Fruit fly (Drosophila melanogaster) whole organism, adult: ENCODE measurements around the gene CG17929.

ENCODE experiments used
- CG11617 ChIP-seq: fragments of 200-800 bp; sonication (Bioruptor generic); optimal IDR thresholded peaks from 2 replicates; lab custom pipeline; 2017; ENCODE audit warnings: mild to moderate bottlenecking, missing biosample characterization, missing genetic modification reagents, missing genetic modification characterization
- CG12768 ChIP-seq: fragments of 200-800 bp; sonication (Bioruptor generic); optimal IDR thresholded peaks from 2 replicates; lab custom pipeline; 2017; ENCODE audit warnings: missing biosample characterization, missing genetic modification characterization, mild to moderate bottlenecking, moderate library complexity, missing genetic modification reagents
- CG14711 ChIP-seq: fragments of 200-800 bp; sonication (Bioruptor generic); optimal IDR thresholded peaks from 2 replicates; lab custom pipeline; 2018; ENCODE audit warnings: missing biosample characterization, mild to moderate bottlenecking, missing genetic modification characterization, moderate library complexity
- CG1620 ChIP-seq: fragments of 200-800 bp; sonication (Bioruptor generic); optimal IDR thresholded peaks from 2 replicates; lab custom pipeline; 2016; ENCODE audit warnings: missing biosample characterization, missing genetic modification characterization
- CG33017 ChIP-seq: fragments of 200-800 bp; sonication (Bioruptor generic); optimal IDR thresholded peaks from 2 replicates; lab custom pipeline; 2018; ENCODE audit warnings: missing biosample characterization, mild to moderate bottlenecking, missing genetic modification characterization, moderate library complexity
- CG5204 ChIP-seq: fragments of 200-800 bp; sonication (Bioruptor generic); optimal IDR thresholded peaks from 2 replicates; lab custom pipeline; 2016; ENCODE audit warnings: missing biosample characterization, missing genetic modification characterization
- CG7045 ChIP-seq: fragments of 200-800 bp; sonication (Bioruptor generic); optimal IDR thresholded peaks from 2 replicates; lab custom pipeline; 2017; ENCODE audit warnings: missing biosample characterization, mild to moderate bottlenecking, missing genetic modification characterization
- CG7101 ChIP-seq: fragments of 200-800 bp; sonication (Bioruptor generic); optimal IDR thresholded peaks from 2 replicates; lab custom pipeline; 2018; ENCODE audit warnings: missing biosample characterization, mild to moderate bottlenecking, missing genetic modification characterization, moderate library complexity
- Clk ChIP-seq: fragments of 200-800 bp; sonication (Bioruptor generic); optimal IDR thresholded peaks from 2 replicates; lab custom pipeline; 2017; ENCODE audit warnings: missing biosample characterization, missing genetic modification characterization
- Crg-1 ChIP-seq: fragments of 200-800 bp; sonication (Bioruptor generic); optimal IDR thresholded peaks from 2 replicates; lab custom pipeline; 2016; ENCODE audit warnings: missing biosample characterization, missing genetic modification characterization
- Hr96 ChIP-seq: fragments of 200-800 bp; sonication (Bioruptor generic); optimal IDR thresholded peaks from 2 replicates; lab custom pipeline; 2016; ENCODE audit warnings: missing biosample characterization, missing genetic modification characterization
- Mnt ChIP-seq: fragments of 200-800 bp; sonication (Bioruptor generic); optimal IDR thresholded peaks from 2 replicates; lab custom pipeline; 2016; ENCODE audit warnings: missing biosample characterization, mild to moderate bottlenecking, missing genetic modification characterization
- bab1 ChIP-seq: fragments of 200-800 bp; sonication (Bioruptor generic); optimal IDR thresholded peaks from 3 replicates; lab custom pipeline; 2019; ENCODE audit warnings: missing biosample characterization, mild to moderate bottlenecking, missing genetic modification characterization, moderate library complexity
- cic ChIP-seq: fragments of 200-800 bp; sonication (Bioruptor generic); optimal IDR thresholded peaks from 2 replicates; lab custom pipeline; 2017; ENCODE audit warnings: missing biosample characterization, mild to moderate bottlenecking, missing genetic modification characterization, moderate library complexity
- cnc ChIP-seq, 2 experiments: fragments of >200 bp; optimal IDR thresholded peaks; 2 replicates each; lab custom pipeline; 2017
- kay ChIP-seq: fragments of 200-800 bp; sonication (Bioruptor generic); peaks from one replicate; lab custom pipeline; 2016; ENCODE audit warnings: missing biosample characterization, missing genetic modification characterization, borderline replicate concordance
- ovo ChIP-seq: fragments of 200-800 bp; sonication (Bioruptor generic); optimal IDR thresholded peaks from 2 replicates; lab custom pipeline; 2016; ENCODE audit warnings: missing biosample characterization, missing genetic modification characterization
- pad ChIP-seq: fragments of 200-800 bp; sonication (Bioruptor generic); optimal IDR thresholded peaks from 3 replicates; lab custom pipeline; 2017; ENCODE audit warnings: missing biosample characterization, missing genetic modification characterization, mild to moderate bottlenecking, moderate library complexity, missing genetic modification reagents
- tj ChIP-seq: fragments of 200-800 bp; sonication (Bioruptor generic); optimal IDR thresholded peaks from 3 replicates; lab custom pipeline; 2017; ENCODE audit warnings: missing biosample characterization, mild to moderate bottlenecking, missing genetic modification characterization, moderate library complexity
- toe ChIP-seq: fragments of 200-800 bp; sonication (Bioruptor generic); optimal IDR thresholded peaks from 2 replicates; lab custom pipeline; 2016; ENCODE audit warnings: missing biosample characterization, missing genetic modification characterization

The CG17929 gene

dm6 chr3R:16281033-16281680, 44.1 kb upstream of the CG17929 start:
- TF ChIP-seq CG5204 (GFP tag; lab: Kevin White, UChicago) (no peak), CG11617 (GFP tag; lab: Kevin White, UChicago) (no peak), tj (no peak), CG33017 (tag; lab: Kevin White, UChicago) (no peak), pad (GFP tag; lab: Kevin White, UChicago) (no peak), CG12768 (no peak), CG7101 (tag; lab: Kevin White, UChicago) (no peak), Clk (GFP tag; lab: Kevin White, UChicago) (no peak), Crg-1 (GFP tag; lab: Kevin White, UChicago) (no peak), CG7045 (GFP tag; lab: Kevin White, UChicago) (no peak), Hr96 (GFP tag; lab: Kevin White, UChicago) (no peak), cic (GFP tag; lab: Kevin White, UChicago) (no peak), toe (no peak), cnc (optimal IDR thresholded peaks at IDR 0.05; lab: Kevin White, UChicago) (no peak), ovo (GFP tag; lab: Kevin White, UChicago) (no peak), CG1620 (GFP tag; lab: Kevin White, UChicago) (no peak), kay (GFP tag; lab: Kevin White, UChicago) (no peak), bab1 (GFP tag; lab: Kevin White, UChicago) (no peak), CG14711 (tag; lab: Kevin White, UChicago) (no peak), Mnt (GFP tag; lab: Kevin White, UChicago) (no peak)

dm6 chr3R:16282080-16282690, 43.1 kb upstream of the CG17929 start:
- TF ChIP-seq ovo (GFP tag; lab: Kevin White, UChicago) (peak; percentile 15), kay (GFP tag; lab: Kevin White, UChicago) (peak; percentile 3), tj (peak; percentile 67), CG14711 (tag; lab: Kevin White, UChicago) (no peak)

DNA sequence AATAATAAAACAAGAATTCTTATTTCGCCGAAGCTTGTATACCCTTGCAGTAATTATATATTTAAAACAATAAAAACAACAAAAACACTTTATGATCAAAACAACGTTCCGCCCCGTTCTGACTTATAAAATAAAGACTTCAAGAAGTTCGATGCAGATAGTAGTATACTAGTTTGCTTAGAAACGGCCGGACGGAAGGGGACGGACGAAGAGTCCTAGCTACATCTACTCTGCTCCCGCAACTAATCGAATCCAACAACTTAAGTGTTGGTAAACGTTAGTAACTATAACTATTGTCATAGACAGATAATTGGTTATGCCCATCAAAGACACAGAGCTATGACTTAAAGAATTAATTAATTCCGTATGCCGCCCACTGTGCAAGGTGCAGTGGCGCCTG, 40.8 kb upstream of the CG17929 start:
- no peak for TF ChIP-seq CG7101 (tag; lab: Kevin White, UChicago)

DNA sequence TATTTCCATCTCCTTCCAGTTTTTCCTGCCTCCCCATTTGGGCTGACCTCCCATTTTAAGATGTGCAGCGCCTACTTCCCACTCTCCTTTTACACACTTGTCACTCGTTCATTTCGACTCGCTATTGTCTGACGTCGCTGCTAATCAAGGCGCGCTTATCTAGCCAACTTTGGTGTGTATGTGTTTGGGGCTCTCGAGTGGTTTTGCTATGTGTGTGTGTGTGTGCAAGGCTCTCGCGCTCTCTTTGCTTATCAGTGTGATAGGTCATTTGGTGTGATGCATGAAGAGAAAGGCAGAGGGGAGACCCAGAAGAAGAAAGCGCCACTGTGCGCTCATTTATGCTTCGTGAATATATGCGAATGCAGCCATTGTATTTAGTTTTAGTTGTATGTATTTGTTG, 40.4 kb upstream of the CG17929 start:
- TF ChIP-seq kay (GFP tag; lab: Kevin White, UChicago) (no peak), cic (GFP tag; lab: Kevin White, UChicago) (peak; percentile 56)

dm6 chr3R:16285612-16286188, 39.6 kb upstream of the CG17929 start:
- TF ChIP-seq CG7101 (tag; lab: Kevin White, UChicago): no peak
- TF ChIP-seq kay (GFP tag; lab: Kevin White, UChicago): peak; percentile 95
- no peak for TF ChIP-seq CG11617 (GFP tag; lab: Kevin White, UChicago)
- peak; percentile 37 for TF ChIP-seq cic (GFP tag; lab: Kevin White, UChicago)
- no peak for TF ChIP-seq CG1620 (GFP tag; lab: Kevin White, UChicago)

dm6 chr3R:16287171-16287570, 38.1 kb upstream of the CG17929 start:
- TF ChIP-seq CG11617 (GFP tag; lab: Kevin White, UChicago): no peak
- no peak for TF ChIP-seq CG1620 (GFP tag; lab: Kevin White, UChicago)
- no peak for TF ChIP-seq cic (GFP tag; lab: Kevin White, UChicago)
- no peak for TF ChIP-seq CG5204 (GFP tag; lab: Kevin White, UChicago)
- no peak for TF ChIP-seq bab1 (GFP tag; lab: Kevin White, UChicago)

- TF ChIP-seq cic (GFP tag; lab: Kevin White, UChicago) (no peak), kay (GFP tag; lab: Kevin White, UChicago) (peak; percentile 85), CG14711 (tag; lab: Kevin White, UChicago) (no peak), ovo (GFP tag; lab: Kevin White, UChicago) (peak; percentile 72), CG11617 (GFP tag; lab: Kevin White, UChicago) (no peak), cnc (optimal IDR thresholded peaks at IDR 0.05; lab: Kevin White, UChicago) (no peak), tj (no peak), pad (GFP tag; lab: Kevin White, UChicago) (no peak), Mnt (GFP tag; lab: Kevin White, UChicago) (no peak), Hr96 (GFP tag; lab: Kevin White, UChicago) (no peak), CG1620 (GFP tag; lab: Kevin White, UChicago) (no peak), CG7101 (tag; lab: Kevin White, UChicago) (no peak), Clk (GFP tag; lab: Kevin White, UChicago) (no peak), Crg-1 (GFP tag; lab: Kevin White, UChicago) (no peak)
Observed at dm6 chr3R:16287850-16288249, 37.4 kb upstream of the CG17929 start.
